Worm (Caenorhabditis elegans) whole organism, L4 larva: ENCODE data around the gene frm-10.

ENCODE experiments used
- F10B5.3 ChIP-seq: sonication (generic microtip); optimal IDR thresholded peaks from 2 replicates; lab custom pipeline; 2016; ENCODE audit warnings: mild to moderate bottlenecking, missing genetic modification characterization, missing compliant biosample characterization
- T20F7.1 ChIP-seq: fragments of 200-800 bp; sonication (Bioruptor generic); optimal IDR thresholded peaks from 2 replicates; lab custom pipeline; 2018; ENCODE audit warnings: mild to moderate bottlenecking, missing genetic modification characterization, missing compliant biosample characterization
- T26A8.4 ChIP-seq: fragments of 200-800 bp; sonication (Bioruptor generic); IDR thresholded peaks from 2 replicates; pipeline ENCODE4 v1.3.6; 2022; ENCODE audit warnings: missing genetic modification characterization, missing compliant biosample characterization
- Y105C5A.15 ChIP-seq: fragments of 200-800 bp; sonication (Bioruptor generic); IDR thresholded peaks from 2 replicates; pipeline ENCODE4 v1.3.6; 2022; ENCODE audit warnings: missing genetic modification characterization, missing compliant biosample characterization
- Y48G9A.11 ChIP-seq: fragments of 200-800 bp; sonication (Bioruptor generic); IDR thresholded peaks from 2 replicates; pipeline ENCODE4 v1.3.6; 2022; ENCODE audit warnings: missing genetic modification reagents, missing genetic modification characterization, missing compliant biosample characterization
- Y5F2A.4 ChIP-seq: fragments of 200-800 bp; sonication (Bioruptor generic); optimal IDR thresholded peaks from 2 replicates; lab custom pipeline; 2018; ENCODE audit warnings: mild to moderate bottlenecking, missing genetic modification characterization, missing compliant biosample characterization
- aha-1 ChIP-seq: fragments of 150-350 bp; peaks from one replicate; lab custom pipeline; 2014; ENCODE audit warnings: missing biosample characterization, missing genetic modification characterization
- ceh-28 ChIP-seq: fragments of 150-350 bp; optimal IDR thresholded peaks from 2 replicates; lab custom pipeline; 2014; ENCODE audit warnings: missing biosample characterization, missing genetic modification reagents, missing genetic modification characterization
- ceh-44 ChIP-seq: fragments of 200-800 bp; sonication (Bioruptor generic); IDR thresholded peaks from 2 replicates; pipeline ENCODE4 v1.3.6; 2022; ENCODE audit warnings: missing genetic modification reagents, missing genetic modification characterization, missing compliant biosample characterization
- ceh-82 ChIP-seq: sonication (generic microtip); optimal IDR thresholded peaks from 2 replicates; lab custom pipeline; 2017; ENCODE audit warnings: missing biosample characterization, missing genetic modification characterization
- ces-1 ChIP-seq: fragments of 150-350 bp; sonication (generic microtip); optimal IDR thresholded peaks from 4 replicates; lab custom pipeline; 2014; ENCODE audit warnings: missing biosample characterization, missing genetic modification reagents, missing genetic modification characterization
- daf-12 ChIP-seq: fragments of 150-350 bp; optimal IDR thresholded peaks from 2 replicates; lab custom pipeline; 2014; ENCODE audit warnings: missing biosample characterization, missing genetic modification reagents, missing genetic modification characterization
- daf-16 ChIP-seq, 3 experiments: sonication (generic microtip); optimal IDR thresholded peaks; 2 replicates each; lab custom pipeline; 2016 to 2017; ENCODE audit warnings: missing genetic modification characterization in 3 of 3, missing genetic modification reagents in 3 of 3, mild to moderate bottlenecking in 2 of 3, missing compliant biosample characterization in 2 of 3, missing biosample characterization in 1 of 3, moderate library complexity in 1 of 3
- gei-8 ChIP-seq: fragments of 200-800 bp; sonication (Bioruptor generic); optimal IDR thresholded peaks from 2 replicates; lab custom pipeline; 2018; ENCODE audit warnings: mild to moderate bottlenecking, missing genetic modification characterization, missing compliant biosample characterization
- lim-7 ChIP-seq: fragments of 200-800 bp; sonication (Bioruptor generic); IDR thresholded peaks from 2 replicates; pipeline ENCODE4 v1.3.6; 2022; ENCODE audit warnings: missing genetic modification characterization, missing compliant biosample characterization
- lin-1 ChIP-seq: fragments of 200-800 bp; sonication (Bioruptor generic); IDR thresholded peaks from 2 replicates; pipeline ENCODE4 v1.3.6; 2022; ENCODE audit warnings: missing genetic modification reagents, missing genetic modification characterization, missing compliant biosample characterization
- lin-15B ChIP-seq: fragments of 150-350 bp; sonication (generic microtip); optimal IDR thresholded peaks from 3 replicates; lab custom pipeline; 2014; ENCODE audit warnings: missing biosample characterization, missing genetic modification characterization
- lin-38 ChIP-seq: fragments of 200-800 bp; sonication (Bioruptor generic); IDR thresholded peaks from 2 replicates; pipeline ENCODE4 v1.3.6; 2022; ENCODE audit warnings: missing genetic modification reagents, missing genetic modification characterization, missing compliant biosample characterization
- lsy-2 ChIP-seq, 2 experiments: fragments of 150-350 bp in 1 of 2; sonication (generic microtip) in 1 of 2; optimal IDR thresholded peaks; 2 replicates each; lab custom pipeline; 2014 to 2017; ENCODE audit warnings: missing biosample characterization in 2 of 2, missing genetic modification characterization in 2 of 2
- madf-9 ChIP-seq: fragments of 200-800 bp; sonication (Bioruptor generic); conservative IDR thresholded peaks from 2 replicates; pipeline ENCODE4 v1.3.6; 2022; ENCODE audit warnings: missing genetic modification reagents, missing genetic modification characterization, missing compliant biosample characterization
- mdt-29 ChIP-seq: fragments of 200-800 bp; sonication (Bioruptor generic); IDR thresholded peaks from 2 replicates; pipeline ENCODE4 v1.3.6; 2022; ENCODE audit warnings: missing genetic modification reagents, missing genetic modification characterization, missing compliant biosample characterization
- mes-2 ChIP-seq: sonication (generic microtip); optimal IDR thresholded peaks from 2 replicates; lab custom pipeline; 2016; ENCODE audit warnings: missing genotype, mild to moderate bottlenecking, missing genetic modification characterization, missing compliant biosample characterization; ENCODE audit not compliant: poor library complexity, severe bottlenecking
- mxl-3 ChIP-seq: fragments of 200-800 bp; sonication (Bioruptor generic); optimal IDR thresholded peaks from 2 replicates; lab custom pipeline; 2018; ENCODE audit warnings: mild to moderate bottlenecking, missing genetic modification characterization, missing compliant biosample characterization
- nhr-111 ChIP-seq: fragments of 200-800 bp; sonication (Bioruptor generic); optimal IDR thresholded peaks from 2 replicates; lab custom pipeline; 2018; ENCODE audit warnings: mild to moderate bottlenecking, missing genetic modification characterization, missing compliant biosample characterization
- nhr-25 ChIP-seq: sonication (generic microtip); optimal IDR thresholded peaks from 2 replicates; lab custom pipeline; 2017; ENCODE audit warnings: missing genetic modification characterization, mild to moderate bottlenecking, missing compliant biosample characterization, antibody characterized with exemption, moderate library complexity, borderline replicate concordance; ENCODE audit not compliant: insufficient read depth
- nhr-28 ChIP-seq: fragments of 150-350 bp; optimal IDR thresholded peaks from 2 replicates; lab custom pipeline; 2014; ENCODE audit warnings: missing biosample characterization, missing genetic modification characterization
- nhr-6 ChIP-seq: fragments of 150-350 bp; optimal IDR thresholded peaks from 2 replicates; lab custom pipeline; 2014; ENCODE audit warnings: missing biosample characterization, missing genetic modification characterization
- php-3 ChIP-seq: fragments of 200-800 bp; sonication (Bioruptor generic); IDR thresholded peaks from 2 replicates; pipeline ENCODE4 v1.3.6; 2022; ENCODE audit warnings: missing genetic modification reagents, missing genetic modification characterization, missing compliant biosample characterization
- pqm-1 ChIP-seq: sonication (generic microtip); optimal IDR thresholded peaks from 2 replicates; lab custom pipeline; 2017; ENCODE audit warnings: missing biosample characterization, missing genetic modification characterization
- rbr-2 ChIP-seq: sonication (generic microtip); optimal IDR thresholded peaks from 2 replicates; lab custom pipeline; 2016; ENCODE audit warnings: missing genotype, missing genetic modification characterization, missing compliant biosample characterization
- sdz-12 ChIP-seq: fragments of 200-800 bp; sonication (Bioruptor generic); optimal IDR thresholded peaks from 2 replicates; lab custom pipeline; 2018; ENCODE audit warnings: mild to moderate bottlenecking, missing genetic modification characterization, missing compliant biosample characterization
- set-16 ChIP-seq: fragments of 200-800 bp; sonication (Bioruptor generic); IDR thresholded peaks from 2 replicates; pipeline ENCODE4 v1.3.6; 2022; ENCODE audit warnings: missing genetic modification reagents, missing genetic modification characterization, missing compliant biosample characterization
- snpc-4 ChIP-seq: fragments of 150-350 bp; optimal IDR thresholded peaks from 2 replicates; lab custom pipeline; 2014; ENCODE audit warnings: missing biosample characterization, missing genetic modification characterization
- spr-3 ChIP-seq: fragments of 200-800 bp; sonication (Bioruptor generic); optimal IDR thresholded peaks from 2 replicates; lab custom pipeline; 2018; ENCODE audit warnings: mild to moderate bottlenecking, missing genetic modification characterization, missing compliant biosample characterization
- tra-1 ChIP-seq: fragments of 200-800 bp; sonication (Bioruptor generic); IDR thresholded peaks from 2 replicates; pipeline ENCODE4 v1.3.6; 2022; ENCODE audit warnings: missing genetic modification reagents, missing genetic modification characterization, missing compliant biosample characterization
- unc-130 ChIP-seq: sonication (generic microtip); optimal IDR thresholded peaks from 2 replicates; lab custom pipeline; 2016; ENCODE audit warnings: missing genetic modification reagents, missing genetic modification characterization, missing compliant biosample characterization
- unc-62 ChIP-seq, 3 experiments: fragments of 150-350 bp in 1 of 3; sonication (generic microtip); optimal IDR thresholded peaks in 2 of 3; peaks in 1 of 3; 1 replicate in 1 of 3; 2 replicates in 2 of 3; lab custom pipeline; 2014 to 2017; ENCODE audit warnings: missing biosample characterization in 3 of 3, missing genetic modification characterization in 3 of 3, missing genetic modification reagents in 3 of 3, missing genotype in 1 of 3
- zip-2 ChIP-seq: fragments of 150-350 bp; optimal IDR thresholded peaks from 2 replicates; lab custom pipeline; 2014; ENCODE audit warnings: missing biosample characterization, missing genetic modification characterization

Gene frm-10

DNA sequence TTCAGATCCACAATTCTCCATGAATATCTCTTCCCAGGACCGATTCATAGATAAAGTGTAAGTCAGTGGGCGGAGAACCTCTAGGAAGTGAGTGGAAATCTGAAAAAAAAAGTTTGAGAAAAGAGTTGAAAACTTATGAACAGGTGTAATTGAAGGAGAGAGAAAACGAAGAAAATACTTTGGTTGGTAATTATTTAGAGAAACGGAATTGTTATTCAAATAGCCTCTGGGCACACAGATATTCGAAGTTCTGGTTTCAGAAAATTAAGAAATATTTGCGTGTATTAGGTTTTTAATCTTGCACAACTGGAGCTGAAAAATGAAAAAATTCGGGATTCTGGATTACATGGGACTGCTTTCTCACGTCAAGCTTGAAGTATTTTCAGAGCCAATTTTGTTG lies 16.8 kb downstream of the frm-10 start, which contains the start of gene T10G3.2:
TSS of gene T10G3.2 (minus strand) at position 101 of the 400 bp plus-strand sequence.
- TF ChIP-seq ceh-82 (tag; lab: Kevin White, UChicago), result no peak
- TF ChIP-seq nhr-111 (GFP tag; lab: Kevin White, UChicago), result no peak
- TF ChIP-seq lin-38 (GFP tag; lab: Robert Waterston, UW), result no peak
- TF ChIP-seq snpc-4 (tag; lab: Kevin White, UChicago), result no peak

DNA sequence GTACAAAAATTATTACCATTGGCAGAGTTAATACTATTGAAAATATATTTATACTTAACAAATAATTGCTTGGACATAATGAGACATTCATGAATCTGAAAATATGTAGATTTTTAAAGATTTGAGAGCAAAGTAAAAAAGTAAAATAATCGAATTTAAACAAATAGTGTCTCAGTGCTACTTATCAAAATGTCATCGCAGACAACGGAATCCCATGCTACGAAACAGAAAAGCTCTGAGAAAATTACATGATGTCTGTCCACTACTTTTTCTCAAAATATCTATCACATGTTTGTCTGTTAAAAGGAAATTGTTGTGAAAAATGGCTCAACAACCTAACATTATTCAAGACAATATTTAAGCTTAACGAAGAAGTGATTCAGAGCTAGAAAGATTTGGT lies 21.3 kb downstream of the frm-10 start, which contains the start of gene T10G3.4:
TSS of gene T10G3.4 (minus strand) at position 101 of the 400 bp plus-strand sequence.
- TF ChIP-seq lim-7 (GFP tag; lab: Robert Waterston, UW), result no peak
- no peak for TF ChIP-seq pqm-1
- no peak for TF ChIP-seq lin-15B (tag; lab: Kevin White, UChicago)
- TF ChIP-seq php-3 (GFP tag; lab: Robert Waterston, UW), result no peak
- TF ChIP-seq madf-9 (GFP tag; lab: Robert Waterston, UW), result no peak
- TF ChIP-seq, all 104 proteins: peak for 0

DNA sequence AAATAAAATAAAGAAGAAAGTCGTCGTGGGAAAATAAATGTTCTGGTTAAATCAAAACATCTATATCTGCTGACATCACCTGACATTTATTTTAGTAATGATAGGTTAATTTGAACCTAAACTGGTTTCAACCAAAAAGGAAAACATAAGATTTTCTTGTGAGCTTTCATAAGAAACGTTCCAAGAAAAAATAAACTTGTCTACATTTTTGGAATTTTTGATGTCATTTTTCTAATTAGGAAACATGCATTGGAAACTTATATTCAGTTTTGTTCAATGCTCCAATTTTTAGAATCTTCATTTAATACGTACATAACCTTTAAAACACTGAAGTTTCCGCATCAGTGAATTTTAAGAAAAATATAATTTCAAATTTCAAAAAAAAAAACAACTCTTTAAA lies 22.7 kb downstream of the frm-10 start:
- TF ChIP-seq daf-16 (GFP tag; optimal IDR thresholded peaks at IDR 0.05; lab: Kevin White, UChicago) (no peak), daf-16 (tag; optimal IDR thresholded peaks at IDR 0.05; lab: Kevin White, UChicago) (no peak)

DNA sequence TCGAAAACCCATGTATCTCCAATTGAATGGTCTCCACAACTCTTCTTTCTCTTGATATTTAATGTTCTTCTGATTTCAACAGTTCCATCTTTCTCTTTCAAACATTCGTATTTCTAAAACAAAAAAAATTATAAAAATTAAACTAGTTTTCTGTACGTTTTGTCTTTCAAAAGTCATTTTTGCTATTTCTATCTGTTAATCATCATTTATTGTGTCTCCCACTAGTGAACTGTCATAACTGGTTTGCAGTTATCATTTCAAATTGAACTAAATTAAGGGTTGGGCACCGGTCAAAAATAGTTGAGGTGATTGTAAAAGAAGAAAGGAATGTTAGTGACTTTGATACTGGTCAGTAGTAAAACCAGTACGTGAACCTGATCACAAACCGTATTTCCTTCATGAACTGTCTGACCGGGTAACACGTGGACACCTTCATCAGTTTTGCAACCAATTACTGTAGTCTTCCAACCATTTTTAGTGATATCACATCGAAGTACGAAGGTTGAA lies 25.3 kb downstream of the frm-10 start:
- TF ChIP-seq Y105C5A.15 (no peak), sdz-12 (GFP tag; lab: Kevin White, UChicago) (no peak), rbr-2 (tag; lab: Kevin White, UChicago) (no peak), unc-62 (GFP tag; optimal IDR thresholded peaks at IDR 0.05 in 1 of 2; lab: Kevin White, UChicago) (peak in 1 of 2 experiments; percentile 91), unc-62 (tag; optimal IDR thresholded peaks at IDR 0.05; lab: Kevin White, UChicago) (no peak), T20F7.1 (GFP tag; lab: Kevin White, UChicago) (peak; percentile 7), zip-2 (tag; lab: Kevin White, UChicago) (no peak), lsy-2 (tag; optimal IDR thresholded peaks at IDR 0.05; lab: Kevin White, UChicago) (no peak), mdt-29 (GFP tag; lab: Robert Waterston, UW) (no peak), aha-1 (tag; lab: Kevin White, UChicago) (peak; percentile 80), T26A8.4 (GFP tag; lab: Robert Waterston, UW) (no peak)

DNA sequence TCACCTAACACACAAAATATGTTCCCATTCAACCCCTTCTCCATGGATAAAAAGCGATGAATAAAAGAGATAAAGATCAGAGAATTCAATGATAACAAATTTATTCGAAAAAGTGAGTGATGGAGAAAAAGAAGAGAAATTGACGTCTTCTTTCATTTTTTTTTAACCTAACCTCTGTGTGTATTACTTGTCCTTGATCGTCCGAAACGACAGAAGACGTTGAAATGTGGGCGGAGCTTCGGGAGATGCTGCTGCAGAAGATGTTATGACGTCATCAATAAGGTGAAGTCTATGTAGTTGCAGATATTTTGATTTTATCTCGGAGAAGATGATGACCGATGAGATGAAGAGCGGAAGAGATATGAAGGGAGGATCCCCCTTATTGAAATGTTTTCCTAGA lies 26.8 kb downstream of the frm-10 start, which contains the start of gene T10G3.3:
TSS of gene T10G3.3 (minus strand) at position 370 of the 400 bp plus-strand sequence.
- TF ChIP-seq tra-1 (GFP tag; lab: Robert Waterston, UW) (no peak), nhr-25 (tag; lab: Kevin White, UChicago) (peak; percentile 4), aha-1 (tag; lab: Kevin White, UChicago) (peak; percentile 87), F10B5.3 (tag; lab: Kevin White, UChicago) (no peak), nhr-28 (tag; lab: Kevin White, UChicago) (peak; percentile 63), gei-8 (no peak), daf-12 (tag; lab: Kevin White, UChicago) (no peak), unc-62 (GFP tag; optimal IDR thresholded peaks at IDR 0.05 in 1 of 2; lab: Kevin White, UChicago) (peak in 1 of 2 experiments; percentile 23), unc-62 (tag; optimal IDR thresholded peaks at IDR 0.05; lab: Kevin White, UChicago) (no peak), unc-130 (GFP tag; lab: Kevin White, UChicago) (no peak)

DNA sequence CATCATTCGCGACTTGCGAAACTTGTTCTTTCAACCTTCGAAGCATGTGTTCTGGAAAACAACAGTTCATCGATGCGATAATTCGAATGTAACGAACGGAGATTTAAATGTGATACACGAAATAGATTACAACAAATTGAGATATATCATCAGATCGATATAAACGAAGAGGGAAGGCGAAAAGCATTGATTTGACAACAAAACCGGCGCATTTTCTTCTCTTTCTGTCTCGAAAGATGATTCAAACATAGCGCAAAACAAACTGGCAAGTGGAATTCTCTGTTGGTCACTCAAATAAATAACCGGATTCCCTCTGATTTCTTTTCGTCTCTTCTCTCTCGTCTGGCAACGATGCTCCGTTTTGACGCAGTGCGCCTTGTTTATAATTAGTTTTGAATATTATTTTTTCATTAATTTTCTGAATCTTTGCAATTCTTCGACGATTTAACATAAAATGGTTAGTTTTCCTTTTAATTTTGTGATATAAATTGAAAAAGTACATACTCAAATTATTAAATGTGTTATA lies 34.4 kb downstream of the frm-10 start, which contains the start of the genes eea-1 and gut-2:
TSS of gene eea-1 (minus strand) at position 51 of the 526 bp plus-strand sequence.
TSS of gene gut-2 (plus strand) at position 369 of the 526 bp plus-strand sequence.
- TF ChIP-seq nhr-6 (peak; percentile 47), ces-1 (GFP tag; lab: Kevin White, UChicago) (no peak), sdz-12 (GFP tag; lab: Kevin White, UChicago) (no peak), set-16 (GFP tag; lab: Robert Waterston, UW) (no peak), lsy-2 (tag; optimal IDR thresholded peaks at IDR 0.05; lab: Kevin White, UChicago) (peak in 1 of 2 experiments; percentile 73), Y5F2A.4 (GFP tag; lab: Kevin White, UChicago) (no peak), Y48G9A.11 (peak; percentile 98), mxl-3 (GFP tag; lab: Kevin White, UChicago) (peak; percentile 3), rbr-2 (tag; lab: Kevin White, UChicago) (peak; percentile 36), spr-3 (GFP tag; lab: Kevin White, UChicago) (no peak), ceh-28 (tag; lab: Kevin White, UChicago) (no peak), aha-1 (tag; lab: Kevin White, UChicago) (peak; percentile 49), mes-2 (tag; lab: Kevin White, UChicago) (peak; percentile 88), T26A8.4 (GFP tag; lab: Robert Waterston, UW) (no peak), ceh-44 (no peak), lim-7 (GFP tag; lab: Robert Waterston, UW) (no peak), php-3 (GFP tag; lab: Robert Waterston, UW) (no peak), lin-1 (GFP tag; lab: Robert Waterston, UW) (no peak)
